Worm (Caenorhabditis elegans): ENCODE measurements around the gene vps-26.

DNA sequence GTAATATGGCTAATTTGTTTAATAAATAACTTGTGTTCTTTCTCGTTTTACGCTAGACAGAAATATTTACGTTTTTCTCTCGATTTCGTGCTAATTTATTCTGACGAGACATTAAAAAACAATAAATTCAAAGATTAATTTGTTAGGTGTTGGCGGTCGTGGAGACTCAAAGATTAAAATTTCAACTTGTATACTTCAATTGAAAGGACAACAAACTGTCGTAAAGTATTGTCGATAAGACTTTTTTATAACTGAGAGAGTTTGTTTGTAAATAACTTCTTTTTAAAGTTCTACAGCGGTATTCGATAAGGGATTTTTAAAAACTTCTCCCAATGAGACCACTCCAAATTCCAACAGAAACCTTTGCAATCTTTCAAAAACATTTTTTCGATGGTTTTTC is 12.1 kb upstream of the vps-26 start:
- TF ChIP-seq ces-1 (GFP tag; optimal IDR thresholded peaks at IDR 0.05) (no peak), ztf-11 (tag; optimal IDR thresholded peaks at IDR 0.05) (no peak)

Measured in whole organism, mixed stage, embryonic.